Fruit fly (Drosophila melanogaster) S2 (cell line): Measurements from ENCODE around the gene CG17549.
A peak's percentile ranks its signal among the peaks of the same experiment; 100 is the strongest.

ENCODE experiments used
- CG8478 ChIP-seq: fragments of >200 bp; optimal IDR thresholded peaks from 2 replicates; lab custom pipeline; 2018
- CTCF ChIP-seq, 2 experiments: fragments of >200 bp; optimal IDR thresholded peaks; 2 replicates each; lab custom pipeline; 2018

CG17549 gene

DNA sequence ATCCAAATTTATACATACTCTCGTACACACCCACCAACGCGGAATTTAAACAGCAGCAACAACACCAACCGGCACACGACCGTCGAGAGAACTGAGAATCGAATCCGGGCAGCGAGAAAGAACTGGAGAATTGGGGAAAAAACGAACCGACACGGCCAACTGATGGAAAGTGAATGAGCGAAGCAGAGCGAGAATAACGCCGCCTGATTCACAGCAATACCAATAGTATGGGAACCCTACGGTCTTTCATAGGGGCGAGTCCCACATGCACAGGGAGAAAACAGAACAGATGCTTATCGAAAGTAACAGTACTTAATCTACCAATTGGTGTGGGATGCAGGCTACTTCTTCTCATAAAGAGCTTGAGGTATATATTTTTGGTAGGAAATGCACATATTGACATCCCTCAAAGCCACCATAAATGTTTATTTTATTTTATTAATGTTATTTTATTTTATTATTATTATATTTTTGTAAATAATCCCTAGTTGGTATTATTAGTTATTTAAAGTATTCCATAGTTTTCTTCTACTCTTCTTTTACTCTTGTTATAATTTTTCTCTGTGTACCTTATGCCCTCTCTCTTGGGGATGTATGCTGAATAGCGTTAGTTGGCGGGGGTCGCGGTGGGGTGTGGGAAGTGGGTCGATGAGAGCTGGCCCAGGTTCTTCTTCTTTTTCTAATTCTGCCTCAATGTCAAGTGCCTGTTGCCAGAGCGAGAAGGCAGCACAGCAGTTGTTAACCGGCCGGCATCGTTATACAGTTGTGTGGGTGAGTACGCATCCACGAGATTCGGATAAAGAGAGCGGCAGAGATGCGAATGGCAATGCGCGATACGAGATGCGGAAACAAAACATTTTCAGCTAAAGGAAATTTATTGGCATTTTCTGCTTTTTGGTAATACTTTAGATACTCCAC is 8.7 kb upstream of the CG17549 start, which contains the start of gene CG17544:
TSS of gene CG17544 (minus strand) at position 177 of the 918 bp plus-strand sequence.
- TF ChIP-seq CTCF (optimal IDR thresholded peaks at IDR 0.05; lab: Kevin White, UChicago) (no peak), CG8478 (lab: Kevin White, UChicago) (no peak)

DNA sequence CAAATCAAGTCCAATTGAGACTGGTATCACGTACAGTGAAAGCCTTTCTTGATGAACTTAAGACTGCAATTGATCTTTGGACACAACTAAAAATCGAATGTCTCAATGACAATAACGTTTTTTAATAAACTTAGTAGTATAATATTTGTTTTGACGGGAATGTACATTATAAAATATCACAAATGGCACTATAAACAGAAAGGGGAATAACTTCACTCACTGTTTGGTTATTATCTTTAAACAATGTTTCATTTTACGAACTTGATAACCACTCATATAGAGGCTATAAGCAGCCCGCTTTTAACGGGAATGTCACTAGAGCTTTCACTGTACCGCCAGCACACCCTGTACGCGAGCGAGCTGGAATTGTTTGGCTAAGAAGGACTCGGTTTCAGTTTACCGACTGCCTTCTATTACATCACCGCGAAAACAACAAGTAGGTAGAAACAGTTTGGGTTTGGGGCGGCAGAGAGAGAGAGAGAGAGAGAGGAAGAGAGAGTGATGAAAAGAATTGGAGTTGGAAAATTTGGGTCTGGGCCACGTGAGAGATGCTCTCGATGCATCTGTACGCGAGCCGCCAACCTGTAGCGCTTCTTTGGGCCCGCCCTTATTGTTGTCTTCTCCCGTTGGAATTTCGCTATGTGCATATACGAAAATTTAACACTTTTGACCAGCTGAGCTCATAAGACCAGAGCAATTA is 7.9 kb upstream of the CG17549 start:
- TF ChIP-seq CTCF (optimal IDR thresholded peaks at IDR 0.05; lab: Kevin White, UChicago) (no peak), CG8478 (lab: Kevin White, UChicago) (no peak)

dm6 chr2L:19393703-19394210 is 3.9 kb upstream of the CG17549 start, which contains the start of gene CG31798:
Gene CG31798 (plus strand): TSS chr2L:19394160.
- no peak for TF ChIP-seq CG8478 (lab: Kevin White, UChicago)
- peak; percentile 54 to 75 for TF ChIP-seq CTCF (optimal IDR thresholded peaks at IDR 0.05; lab: Kevin White, UChicago)

dm6 chr2L:19388966-19389365 is 909 bp downstream of the CG17549 start:
- no peak for TF ChIP-seq CTCF (optimal IDR thresholded peaks at IDR 0.05; lab: Kevin White, UChicago)

DNA sequence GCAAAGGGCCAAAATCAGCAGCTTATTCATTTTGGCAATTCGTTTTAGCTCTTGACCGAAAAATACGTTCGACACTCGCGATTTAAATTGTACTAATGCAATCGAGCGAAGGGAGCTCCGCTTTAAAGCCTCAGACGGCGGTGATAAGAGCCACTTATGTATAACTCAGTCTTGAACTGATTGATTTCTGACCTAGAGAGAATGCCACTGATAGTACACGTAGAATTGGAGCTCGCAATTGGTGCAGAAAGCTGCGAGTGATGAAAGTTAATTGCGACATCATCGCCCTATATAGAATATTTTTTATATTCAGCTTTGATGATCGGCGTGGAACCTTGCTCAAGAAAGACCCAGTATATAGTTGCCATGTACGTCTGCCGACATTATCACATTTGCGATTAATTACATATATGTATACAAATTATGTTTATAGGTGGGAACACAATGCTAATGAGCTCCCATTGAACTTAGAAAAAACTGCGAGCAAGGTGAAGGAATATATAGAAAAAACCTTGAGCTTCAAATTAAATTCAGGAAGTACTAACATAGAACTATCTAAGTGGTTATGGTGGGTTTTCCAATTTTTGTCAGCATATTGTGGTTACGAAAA is 3.7 kb downstream of the CG17549 start, which contains the start of gene fon:
TSS of gene fon (minus strand) at position 100 of the 610 bp plus-strand sequence.
- TF ChIP-seq CTCF (optimal IDR thresholded peaks at IDR 0.05; lab: Kevin White, UChicago): no peak
- no peak for TF ChIP-seq CG8478 (lab: Kevin White, UChicago)

DNA sequence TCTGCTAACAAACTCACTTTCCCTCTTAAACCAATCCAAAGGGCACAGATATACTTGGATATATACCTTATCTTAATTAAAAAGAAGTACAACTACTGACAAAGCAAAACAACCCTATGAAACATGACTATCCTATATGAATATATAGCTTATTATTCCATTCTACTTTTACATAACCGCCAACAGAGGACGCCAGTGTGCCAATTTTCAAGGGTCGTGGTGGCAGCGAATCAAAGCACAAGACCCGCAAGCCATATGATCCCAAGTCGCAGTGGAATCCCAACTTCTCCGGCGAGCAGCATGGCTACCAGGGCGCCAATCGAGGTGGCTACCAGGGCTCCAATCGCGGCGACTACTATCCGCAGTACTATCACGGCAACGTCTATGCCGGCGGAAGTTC is 7.5 kb downstream of the CG17549 start:
- TF ChIP-seq CG8478 (lab: Kevin White, UChicago): no peak
- TF ChIP-seq CTCF (optimal IDR thresholded peaks at IDR 0.05; lab: Kevin White, UChicago): peak; percentile 59 to 67

dm6 chr2L:19380630-19381029 is 9.2 kb downstream of the CG17549 start, which contains the start of gene CG17350:
Gene CG17350 (plus strand): TSS chr2L:19380930.
- TF ChIP-seq CG8478 (lab: Kevin White, UChicago) (no peak), CTCF (optimal IDR thresholded peaks at IDR 0.05; lab: Kevin White, UChicago) (no peak)

DNA sequence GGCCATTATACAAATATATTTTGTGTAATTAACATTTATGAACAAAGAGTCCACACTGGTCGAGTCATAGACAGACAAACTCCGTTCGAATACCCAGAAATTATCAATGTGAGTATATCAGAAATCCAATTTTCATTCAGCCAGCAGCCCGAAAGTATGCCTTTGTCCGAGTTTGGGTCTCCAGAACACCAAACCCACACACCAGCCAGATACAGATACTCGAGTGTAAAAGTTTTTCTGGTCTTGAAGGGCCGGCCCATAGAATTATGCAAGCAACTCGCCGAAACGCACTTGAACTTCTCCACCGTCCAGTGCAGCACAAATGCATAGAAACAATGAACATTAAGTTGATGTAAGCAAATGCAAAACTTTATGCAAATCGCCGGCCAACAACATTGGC is 11.3 kb downstream of the CG17549 start:
- TF ChIP-seq CG8478 (lab: Kevin White, UChicago) (no peak), CTCF (optimal IDR thresholded peaks at IDR 0.05; lab: Kevin White, UChicago) (peak; percentile 6 to 45)

- TF ChIP-seq CTCF (optimal IDR thresholded peaks at IDR 0.05; lab: Kevin White, UChicago) (no peak), CG8478 (lab: Kevin White, UChicago) (no peak)
Measured at dm6 chr2L:19377129-19378083, 12.5 kb downstream of the CG17549 start.

dm6 chr2L:19376145-19376544 is 13.7 kb downstream of the CG17549 start:
- no peak for TF ChIP-seq CG8478 (lab: Kevin White, UChicago)
- no peak for TF ChIP-seq CTCF (optimal IDR thresholded peaks at IDR 0.05; lab: Kevin White, UChicago)

dm6 chr2L:19373809-19374208 is 16.1 kb downstream of the CG17549 start:
- TF ChIP-seq CG8478 (lab: Kevin White, UChicago): no peak

DNA sequence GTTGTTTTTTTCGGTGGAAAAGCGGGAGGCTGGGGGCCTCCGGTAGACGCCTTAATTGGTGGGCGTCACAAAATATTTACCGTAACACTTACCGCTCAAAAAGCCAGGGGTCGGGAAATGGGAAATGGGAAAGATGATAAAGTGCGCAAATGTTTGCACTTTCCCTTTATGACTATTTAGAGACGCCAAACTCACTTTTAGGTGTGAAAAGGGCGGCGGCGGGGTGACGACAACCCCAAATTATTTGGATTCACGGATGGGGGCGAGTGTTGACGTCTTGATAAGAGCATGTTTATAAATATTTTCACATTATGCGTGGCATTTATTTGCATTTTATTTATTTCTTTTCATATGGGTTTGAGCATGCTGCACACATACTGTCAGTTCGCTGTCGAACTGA is 19.8 kb downstream of the CG17549 start, which contains the start of gene CG17349:
TSS of gene CG17349 (plus strand) at position 400 of the 400 bp plus-strand sequence.
- TF ChIP-seq CTCF (optimal IDR thresholded peaks at IDR 0.05; lab: Kevin White, UChicago) (no peak), CG8478 (lab: Kevin White, UChicago) (no peak)

- TF ChIP-seq CG8478 (lab: Kevin White, UChicago) (no peak), CTCF (optimal IDR thresholded peaks at IDR 0.05; lab: Kevin White, UChicago) (no peak)
Measured at dm6 chr2L:19366730-19367129, 23.1 kb downstream of the CG17549 start.
